Worm (Caenorhabditis elegans): ENCODE results near the gene R09E10.8.
A peak's percentile ranks its signal among the peaks of the same experiment; 100 is the strongest.
"Not testable (repeated sequence)": the region's sequence is repeated elsewhere in the genome, so short reads cannot be mapped to it uniquely, and the experiment has no call there.

Gene R09E10.8

ce11 chrIV:10322650-10323049, 12.4 kb upstream of the R09E10.8 start, which contains the start of gene R09E10.1:
TSS of gene R09E10.1 (minus strand) at chrIV:10322750.
- not testable (repeated sequence) for TF ChIP-seq dpl-1 (GFP tag; optimal IDR thresholded peaks at IDR 0.05); snpc-4 (GFP tag; optimal IDR thresholded peaks at IDR 0.05); snpc-4 (tag; optimal IDR thresholded peaks at IDR 0.05); pha-4 (tag; optimal IDR thresholded peaks at IDR 0.05)

- TF ChIP-seq madf-3 (GFP tag; IDR thresholded peaks at IDR 0.05) (no peak), rec-8 (tag; optimal IDR thresholded peaks at IDR 0.05) (no peak), F52B5.7 (tag; optimal IDR thresholded peaks at IDR 0.05) (no peak), sptf-2 (GFP tag; optimal IDR thresholded peaks at IDR 0.05) (no peak), lir-1 (GFP tag; conservative IDR thresholded peaks at IDR 0.05) (no peak), chd-7 (tag; optimal IDR thresholded peaks at IDR 0.05) (no peak)
Measured at ce11 chrIV:10318199-10318598, 8.0 kb upstream of the R09E10.8 start, which contains the start of gene R09E10.2. TSS of gene R09E10.2 (minus strand) at chrIV:10318299.

- no peak for TF ChIP-seq aptf-3 (GFP tag; IDR thresholded peaks at IDR 0.05)
- TF ChIP-seq lin-40 (tag; optimal IDR thresholded peaks at IDR 0.05), result no peak
- TF ChIP-seq nhr-179 (tag; optimal IDR thresholded peaks at IDR 0.05), result no peak
- no peak for TF ChIP-seq Y67H2A.10 (GFP tag; conservative IDR thresholded peaks at IDR 0.05)
- no peak for TF ChIP-seq nfyb-1 (GFP tag; IDR thresholded peaks at IDR 0.05)
- no peak for TF ChIP-seq F55B11.4 (tag; optimal IDR thresholded peaks at IDR 0.05; ENCODE audit: borderline replicate concordance, insufficient read depth)
- no peak for TF ChIP-seq aptf-2 (GFP tag; conservative IDR thresholded peaks at IDR 0.05)
- no peak for TF ChIP-seq C17E4.6 (GFP tag; IDR thresholded peaks at IDR 0.05)
- no peak for TF ChIP-seq lir-1 (GFP tag; conservative IDR thresholded peaks at IDR 0.05)
- no peak for TF ChIP-seq madf-10 (tag; optimal IDR thresholded peaks at IDR 0.05)
- TF ChIP-seq gei-17 (GFP tag; optimal IDR thresholded peaks at IDR 0.05), result no peak
- TF ChIP-seq B0336.3 (GFP tag; IDR thresholded peaks at IDR 0.05), result no peak
- no peak for TF ChIP-seq F52B5.7 (tag; optimal IDR thresholded peaks at IDR 0.05)
- TF ChIP-seq ceh-91 (GFP tag; IDR thresholded peaks at IDR 0.05), result no peak
- TF ChIP-seq ceh-79 (tag; optimal IDR thresholded peaks at IDR 0.05), result no peak
- TF ChIP-seq tbx-9 (tag; optimal IDR thresholded peaks at IDR 0.05; ENCODE audit: borderline replicate concordance), result no peak
- TF ChIP-seq nhr-90 (tag; optimal IDR thresholded peaks at IDR 0.05), result no peak
- no peak for TF ChIP-seq F49E8.2 (tag; optimal IDR thresholded peaks at IDR 0.05; ENCODE audit: insufficient read depth)
- no peak for TF ChIP-seq ZK185.1 (tag; optimal IDR thresholded peaks at IDR 0.05; ENCODE audit: poor library complexity, severe bottlenecking)
- no peak for TF ChIP-seq atf-7 (tag; optimal IDR thresholded peaks at IDR 0.05)
Measured at ce11 chrIV:10313565-10313964, 3.3 kb upstream of the R09E10.8 start, which contains the start of gene acs-18. TSS of gene acs-18 (minus strand) at chrIV:10313665.

- TF ChIP-seq K12H6.12 (tag; optimal IDR thresholded peaks at IDR 0.05) (no peak), tlf-1 (GFP tag; optimal IDR thresholded peaks at IDR 0.05) (no peak), mxl-1 (tag; optimal IDR thresholded peaks at IDR 0.05) (peak; percentile 35), die-1 (tag; optimal IDR thresholded peaks at IDR 0.05) (peak; percentile 51), cebp-1 (GFP tag; IDR thresholded peaks at IDR 0.05) (no peak), cebp-1 (tag; optimal IDR thresholded peaks at IDR 0.05) (no peak), chd-7 (tag; optimal IDR thresholded peaks at IDR 0.05) (no peak), B0261.1 (tag; optimal IDR thresholded peaks at IDR 0.05) (peak; percentile 74), ztf-22 (GFP tag; optimal IDR thresholded peaks at IDR 0.05) (no peak), B0336.3 (GFP tag; IDR thresholded peaks at IDR 0.05) (no peak), pha-4 (tag; optimal IDR thresholded peaks at IDR 0.05) (no peak), efl-1 (GFP tag; optimal IDR thresholded peaks at IDR 0.05) (no peak), F39B2.1 (GFP tag; IDR thresholded peaks at IDR 0.05) (no peak), madf-3 (GFP tag; IDR thresholded peaks at IDR 0.05) (no peak), pbrm-1 (GFP tag; IDR thresholded peaks at IDR 0.05) (peak; percentile 51; the same call in 1 of the 2 replicates), fkh-3 (tag; optimal IDR thresholded peaks at IDR 0.05) (no peak), nfya-2 (GFP tag; IDR thresholded peaks at IDR 0.05) (no peak), F10E7.11 (tag; optimal IDR thresholded peaks at IDR 0.05) (no peak), ztf-26 (tag; optimal IDR thresholded peaks at IDR 0.05) (no peak), let-607 (tag; optimal IDR thresholded peaks at IDR 0.05) (no peak), attf-3 (GFP tag; conservative IDR thresholded peaks at IDR 0.05) (no peak)
Measured at ce11 chrIV:10311115-10311514, 886 bp upstream of the R09E10.8 start.

Data from whole organism, young adult.